Fruit fly (Drosophila melanogaster) whole organism, embryonic: ENCODE results near the gene CG6656.

ENCODE experiments used
- Antp ChIP-seq: fragments of 200-800 bp; sonication (Bioruptor generic); optimal IDR thresholded peaks from 3 replicates; lab custom pipeline; 2016; ENCODE audit warnings: missing biosample characterization, missing genetic modification characterization
- CG10209 ChIP-seq: fragments of 200-800 bp; sonication (Bioruptor generic); optimal IDR thresholded peaks from 3 replicates; lab custom pipeline; 2017; ENCODE audit warnings: missing biosample characterization, mild to moderate bottlenecking, missing genetic modification characterization, missing genetic modification reagents
- CG10543 ChIP-seq: fragments of 200-800 bp; sonication (Bioruptor generic); optimal IDR thresholded peaks from 3 replicates; lab custom pipeline; 2017; ENCODE audit warnings: missing biosample characterization, mild to moderate bottlenecking, missing genetic modification characterization, moderate library complexity
- CG10979 ChIP-seq: fragments of 200-800 bp; sonication (Bioruptor generic); optimal IDR thresholded peaks from 2 replicates; lab custom pipeline; 2018; ENCODE audit warnings: missing biosample characterization, mild to moderate bottlenecking, missing genetic modification characterization, moderate library complexity
- CG12659 ChIP-seq: fragments of 200-800 bp; sonication (Bioruptor generic); optimal IDR thresholded peaks from 3 replicates; lab custom pipeline; 2017; ENCODE audit warnings: mild to moderate bottlenecking, missing biosample characterization, missing genetic modification reagents, missing genetic modification characterization
- CG16815 ChIP-seq: fragments of 200-800 bp; sonication (Bioruptor generic); optimal IDR thresholded peaks from 3 replicates; lab custom pipeline; 2017; ENCODE audit warnings: missing biosample characterization, mild to moderate bottlenecking, missing genetic modification characterization
- CG31365 ChIP-seq: fragments of 200-800 bp; sonication (Bioruptor generic); optimal IDR thresholded peaks from 2 replicates; lab custom pipeline; 2018; ENCODE audit warnings: missing biosample characterization, mild to moderate bottlenecking, missing genetic modification characterization
- CG4282 ChIP-seq: fragments of 200-800 bp; sonication (Bioruptor generic); optimal IDR thresholded peaks from 2 replicates; lab custom pipeline; 2016; ENCODE audit warnings: missing biosample characterization, missing genetic modification characterization
- CG7839 ChIP-seq: fragments of 200-800 bp; sonication (Bioruptor generic); optimal IDR thresholded peaks from 3 replicates; lab custom pipeline; 2018; ENCODE audit warnings: missing biosample characterization, mild to moderate bottlenecking, missing genetic modification characterization, moderate library complexity
- CG7963 ChIP-seq: fragments of 200-800 bp; sonication (Bioruptor generic); IDR thresholded peaks from 3 replicates; pipeline ENCODE4 v1.3.6; 2022; ENCODE audit warnings: missing biosample characterization, missing genetic modification characterization; ENCODE audit not compliant: partially characterized antibody
- CG8478 ChIP-seq: fragments of >200 bp; optimal IDR thresholded peaks from 2 replicates; lab custom pipeline; 2018
- CG9797 ChIP-seq: fragments of 200-800 bp; sonication (Bioruptor generic); optimal IDR thresholded peaks from 3 replicates; lab custom pipeline; 2018; ENCODE audit warnings: missing biosample characterization, mild to moderate bottlenecking, missing genetic modification characterization
- CG9817 ChIP-seq: fragments of 200-800 bp; sonication (Bioruptor generic); optimal IDR thresholded peaks from 2 replicates; lab custom pipeline; 2018; ENCODE audit warnings: missing biosample characterization, mild to moderate bottlenecking, missing genetic modification characterization, moderate library complexity
- CoRest ChIP-seq: fragments of 200-800 bp; sonication (Bioruptor generic); optimal IDR thresholded peaks from 3 replicates; lab custom pipeline; 2018; ENCODE audit warnings: missing biosample characterization, mild to moderate bottlenecking, missing genetic modification characterization, moderate library complexity
- Deaf1 ChIP-seq: fragments of 200-800 bp; optimal IDR thresholded peaks from 3 replicates; lab custom pipeline; 2019; ENCODE audit warnings: missing biosample characterization, mild to moderate bottlenecking, missing genetic modification characterization, moderate library complexity
- E2f1 ChIP-seq: fragments of 200-800 bp; sonication (Bioruptor generic); IDR thresholded peaks from 2 replicates; pipeline ENCODE4 v1.3.6; 2022; ENCODE audit warnings: missing biosample characterization, missing genetic modification characterization
- ERR ChIP-seq: fragments of 200-800 bp; sonication (Bioruptor generic); optimal IDR thresholded peaks from 2 replicates; lab custom pipeline; 2016; ENCODE audit warnings: missing biosample characterization, missing genetic modification characterization
- Fer2 ChIP-seq: fragments of 200-800 bp; sonication (Bioruptor generic); optimal IDR thresholded peaks from 2 replicates; lab custom pipeline; 2018; ENCODE audit warnings: missing biosample characterization, mild to moderate bottlenecking, missing genetic modification characterization, moderate library complexity
- HLH4C ChIP-seq: fragments of 200-800 bp; sonication (Bioruptor generic); IDR thresholded peaks from 3 replicates; pipeline ENCODE4 v1.3.6; 2022; ENCODE audit warnings: missing biosample characterization, missing genetic modification characterization; ENCODE audit not compliant: partially characterized antibody
- Hey ChIP-seq: fragments of 200-800 bp; sonication (Bioruptor generic); optimal IDR thresholded peaks from 3 replicates; lab custom pipeline; 2018; ENCODE audit warnings: missing biosample characterization, mild to moderate bottlenecking, missing genetic modification characterization
- Hr3 ChIP-seq: fragments of 200-800 bp; sonication (Bioruptor generic); optimal IDR thresholded peaks from 3 replicates; lab custom pipeline; 2016; ENCODE audit warnings: missing biosample characterization, missing genetic modification characterization
- MBD-R2 ChIP-seq: fragments of 200-800 bp; sonication (Bioruptor generic); IDR thresholded peaks from 2 replicates; pipeline ENCODE4 v1.3.6; 2022; ENCODE audit warnings: missing biosample characterization, missing genetic modification characterization
- MESR4 ChIP-seq: fragments of 200-800 bp; sonication (Bioruptor generic); optimal IDR thresholded peaks from 2 replicates; lab custom pipeline; 2018; ENCODE audit warnings: missing biosample characterization, mild to moderate bottlenecking, missing genetic modification characterization, moderate library complexity
- NC2β ChIP-seq: fragments of 200-800 bp; sonication (Bioruptor generic); optimal IDR thresholded peaks from 2 replicates; lab custom pipeline; 2016; ENCODE audit warnings: missing biosample characterization, missing genetic modification characterization
- Oaz ChIP-seq: fragments of 200-800 bp; sonication (Bioruptor generic); IDR thresholded peaks from 2 replicates; pipeline ENCODE4 v1.3.6; 2022; ENCODE audit warnings: missing biosample characterization, missing genetic modification characterization
- Poxn ChIP-seq: fragments of 200-800 bp; sonication (Bioruptor generic); IDR thresholded peaks from 2 replicates; pipeline ENCODE4 v1.3.6; 2022; ENCODE audit warnings: missing biosample characterization, missing genetic modification characterization
- Rfx ChIP-seq: fragments of 200-800 bp; sonication (Bioruptor generic); IDR thresholded peaks from 2 replicates; pipeline ENCODE4 v1.3.6; 2022; ENCODE audit warnings: missing biosample characterization, missing genetic modification characterization
- Sox102F ChIP-seq: fragments of 200-800 bp; sonication (Bioruptor generic); optimal IDR thresholded peaks from 2 replicates; lab custom pipeline; 2018; ENCODE audit warnings: missing biosample characterization, mild to moderate bottlenecking, missing genetic modification characterization, moderate library complexity
- Tbp ChIP-seq: fragments of >200 bp; optimal IDR thresholded peaks from 2 replicates; lab custom pipeline; 2018; ENCODE audit warnings: missing biosample characterization, missing genetic modification characterization
- abd-A ChIP-seq: fragments of 200-800 bp; sonication (Bioruptor generic); optimal IDR thresholded peaks from 3 replicates; lab custom pipeline; 2019; ENCODE audit warnings: missing biosample characterization, mild to moderate bottlenecking, missing genetic modification characterization, moderate library complexity
- ase ChIP-seq: fragments of 200-800 bp; sonication (Bioruptor generic); IDR thresholded peaks from 3 replicates; pipeline ENCODE4 v1.3.6; 2022; ENCODE audit warnings: missing biosample characterization, missing genetic modification characterization
- ash1 ChIP-seq: fragments of 200-800 bp; sonication (Bioruptor generic); optimal IDR thresholded peaks from 2 replicates; lab custom pipeline; 2018; ENCODE audit warnings: missing biosample characterization, mild to moderate bottlenecking, missing genetic modification characterization
- cad ChIP-seq: fragments of >200 bp; optimal IDR thresholded peaks from 2 replicates; lab custom pipeline; 2017; ENCODE audit warnings: missing biosample characterization, missing genetic modification characterization
- cas ChIP-seq: fragments of 200-800 bp; sonication (Bioruptor generic); IDR thresholded peaks from 2 replicates; pipeline ENCODE4 v1.3.6; 2022; ENCODE audit warnings: missing biosample characterization, missing genetic modification characterization
- croc ChIP-seq: fragments of 200-800 bp; sonication (Bioruptor generic); conservative IDR thresholded peaks from 3 replicates; pipeline ENCODE4 v1.3.6; 2022; ENCODE audit warnings: missing biosample characterization, missing genetic modification characterization
- emc ChIP-seq: fragments of 200-800 bp; sonication (Bioruptor generic); optimal IDR thresholded peaks from 2 replicates; lab custom pipeline; 2016; ENCODE audit warnings: missing biosample characterization, missing genetic modification characterization
- ewg ChIP-seq: fragments of 200-800 bp; sonication (Bioruptor generic); optimal IDR thresholded peaks from 3 replicates; lab custom pipeline; 2017; ENCODE audit warnings: mild to moderate bottlenecking, missing biosample characterization, missing genetic modification reagents, missing genetic modification characterization
- fu2 ChIP-seq: fragments of 200-800 bp; sonication (Bioruptor generic); optimal IDR thresholded peaks from 2 replicates; lab custom pipeline; 2016; ENCODE audit warnings: missing biosample characterization, missing genetic modification characterization
- h ChIP-seq: fragments of >200 bp; optimal IDR thresholded peaks from 2 replicates; lab custom pipeline; 2017
- hkb ChIP-seq, 2 experiments: fragments of 200-800 bp in 1 of 2; fragments of >200 bp in 1 of 2; sonication (Bioruptor generic) in 1 of 2; IDR thresholded peaks in 1 of 2; optimal IDR thresholded peaks in 1 of 2; 2 replicates each; pipeline versions ENCODE4 v1.3.6 to Lab custom; 2017 to 2022; ENCODE audit warnings: missing biosample characterization in 1 of 2, missing genetic modification characterization in 1 of 2
- lab ChIP-seq: fragments of 200-800 bp; sonication (Bioruptor generic); optimal IDR thresholded peaks from 3 replicates; lab custom pipeline; 2017; ENCODE audit warnings: missing biosample characterization, missing genetic modification characterization, mild to moderate bottlenecking, moderate library complexity, missing genetic modification reagents
- lbe ChIP-seq: fragments of 200-800 bp; sonication (Bioruptor generic); optimal IDR thresholded peaks from 2 replicates; lab custom pipeline; 2016; ENCODE audit warnings: missing biosample characterization, mild to moderate bottlenecking, missing genetic modification characterization
- mld ChIP-seq: fragments of 200-800 bp; sonication (Bioruptor generic); IDR thresholded peaks from 3 replicates; pipeline ENCODE4 v1.3.6; 2022; ENCODE audit warnings: missing biosample characterization, missing genetic modification characterization; ENCODE audit not compliant: partially characterized antibody
- nmo ChIP-seq: fragments of 200-800 bp; sonication (Bioruptor generic); optimal IDR thresholded peaks from 2 replicates; lab custom pipeline; 2018; ENCODE audit warnings: missing biosample characterization, mild to moderate bottlenecking, missing genetic modification characterization, moderate library complexity
- prd ChIP-seq, 3 experiments: fragments of >200 bp in 2 of 3; fragments of 200-800 bp in 1 of 3; sonication (Bioruptor generic) in 1 of 3; optimal IDR thresholded peaks in 2 of 3; IDR thresholded peaks in 1 of 3; 2 replicates in 2 of 3; 3 replicates in 1 of 3; pipeline versions ENCODE4 v1.3.6 to Lab custom; 2017 to 2022; ENCODE audit warnings: missing biosample characterization in 1 of 3, missing genetic modification characterization in 1 of 3
- sim ChIP-seq: fragments of 200-800 bp; sonication (Bioruptor generic); IDR thresholded peaks from 2 replicates; pipeline ENCODE4 v1.3.6; 2022; ENCODE audit warnings: missing biosample characterization, missing genetic modification characterization
- sqz ChIP-seq: fragments of 200-800 bp; sonication (Bioruptor generic); optimal IDR thresholded peaks from 3 replicates; lab custom pipeline; 2018; ENCODE audit warnings: missing biosample characterization, mild to moderate bottlenecking, missing genetic modification characterization
- twi ChIP-seq: fragments of 200-800 bp; optimal IDR thresholded peaks from 2 replicates; lab custom pipeline; 2019; ENCODE audit warnings: missing biosample characterization, mild to moderate bottlenecking, missing genetic modification characterization, moderate library complexity

CG6656 gene

DNA sequence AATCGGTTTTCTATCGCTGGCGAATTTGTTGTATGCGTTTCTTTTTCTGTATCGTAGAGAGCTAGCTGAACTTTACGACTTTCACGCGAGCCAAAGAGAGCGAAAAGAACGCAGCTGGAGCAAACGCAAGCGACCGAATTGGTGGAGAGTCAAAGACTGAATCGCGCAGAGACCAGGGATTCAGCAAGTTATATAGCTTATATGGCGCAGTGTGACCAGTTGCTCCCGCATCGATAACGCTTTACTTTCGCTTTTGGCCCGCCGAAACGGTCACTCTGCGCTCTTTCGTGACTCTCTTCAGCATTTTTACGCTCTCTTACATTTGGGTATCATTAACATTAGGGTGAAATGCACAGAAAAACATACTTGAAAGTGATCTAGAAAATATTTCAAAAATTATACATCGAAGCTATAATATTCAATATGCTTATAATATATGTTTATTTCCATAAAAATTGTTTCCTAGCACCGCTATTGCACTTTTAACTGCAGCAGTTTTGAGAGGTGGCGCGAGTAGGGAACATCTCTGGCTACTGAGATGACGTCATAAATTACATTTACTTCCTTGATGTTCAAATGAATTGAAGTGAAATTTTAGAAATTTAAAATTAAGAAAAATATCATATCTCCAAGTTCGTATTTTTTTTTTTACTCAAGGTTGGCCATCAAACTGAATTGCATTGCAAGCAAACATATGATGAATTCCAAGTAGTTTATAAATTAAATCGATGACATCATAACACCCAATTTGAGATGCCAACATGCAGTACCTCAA lies 18.8 kb upstream of the CG6656 start, which contains the start of gene glec (continued):
- TF ChIP-seq CG10543 (GFP tag; lab: Kevin White, UChicago) (peak; percentile 10), abd-A (peak; percentile 72), lbe (GFP tag; lab: Kevin White, UChicago) (peak; percentile 19), Deaf1 (tag; lab: Kevin White, UChicago) (peak; percentile 34), lab (GFP tag; lab: Kevin White, UChicago) (peak; percentile 63), cad (no peak), hkb (optimal IDR thresholded peaks at IDR 0.05; lab: Kevin White, UChicago) (no peak), hkb (GFP tag; IDR thresholded peaks at IDR 0.05; lab: Robert Waterston, UW) (no peak), mld (no peak), Sox102F (GFP tag; lab: Kevin White, UChicago) (peak; percentile 36), CG10979 (tag; lab: Kevin White, UChicago) (no peak), Rfx (GFP tag; lab: Robert Waterston, UW) (peak; percentile 34; the same call in 1 of the 2 replicates), CG10209 (no peak), ase (GFP tag; lab: Robert Waterston, UW) (no peak), NC2β (peak; percentile 87), cas (GFP tag; lab: Robert Waterston, UW) (no peak; the same call in 1 of the 2 replicates), Poxn (no peak), emc (GFP tag; lab: Kevin White, UChicago) (no peak), CoRest (peak; percentile 53), h (lab: Kevin White, UChicago) (no peak), CG9797 (GFP tag; lab: Kevin White, UChicago) (peak; percentile 86), CG7839 (tag; lab: Kevin White, UChicago) (peak; percentile 32), CG12659 (GFP tag; lab: Kevin White, UChicago) (peak; percentile 25), HLH4C (peak; percentile 51), CG16815 (GFP tag; lab: Kevin White, UChicago) (peak; percentile 7), fu2 (no peak), E2f1 (GFP tag; lab: Robert Waterston, UW) (peak; percentile 8; the same call in 1 of the 2 replicates), ERR (GFP tag; lab: Kevin White, UChicago) (peak; percentile 66), croc (GFP tag; lab: Robert Waterston, UW) (no peak), Hey (tag; lab: Kevin White, UChicago) (no peak), Fer2 (tag; lab: Kevin White, UChicago) (no peak), ewg (peak; percentile 5), CG8478 (no peak), Antp (GFP tag; lab: Kevin White, UChicago) (peak; percentile 57), Tbp (peak; percentile 88), MBD-R2 (GFP tag; lab: Robert Waterston, UW) (0 out of 2 replicates have a peak, but pooled peaks have one; percentile 18), CG4282 (peak; percentile 26), Oaz (GFP tag; lab: Robert Waterston, UW) (no peak), MESR4 (GFP tag; lab: Kevin White, UChicago) (peak; percentile 22), ash1 (peak; percentile 86), Hr3 (GFP tag; lab: Kevin White, UChicago) (peak; percentile 4), prd (optimal IDR thresholded peaks at IDR 0.05; lab: Kevin White, UChicago) (no peak), prd (GFP tag; IDR thresholded peaks at IDR 0.05; lab: Robert Waterston, UW) (peak; percentile 24; the same call in 2 of the 3 replicates), CG9817 (tag; lab: Kevin White, UChicago) (peak; percentile 11), CG31365 (tag; lab: Kevin White, UChicago) (no peak), sim (no peak), nmo (GFP tag; lab: Kevin White, UChicago) (peak; percentile 45), sqz (GFP tag; lab: Kevin White, UChicago) (peak; percentile 34), twi (tag; lab: Kevin White, UChicago) (no peak), CG7963 (GFP tag; lab: Robert Waterston, UW) (no peak; the same call in 2 of the 3 replicates)
